Worm (Caenorhabditis elegans) whole organism, L4 larva: ENCODE results near the gene F01F1.11.

Experiments
- aly-2 ChIP-seq: sonication (generic microtip); optimal IDR thresholded peaks from 2 replicates; lab custom pipeline; 2018; ENCODE audit warnings: missing biosample characterization, missing genetic modification characterization
- ama-1 ChIP-seq: fragments of 150-350 bp; optimal IDR thresholded peaks from 2 replicates; lab custom pipeline; 2014; ENCODE audit warnings: inconsistent platforms, mixed read lengths
- daf-12 ChIP-seq: fragments of 150-350 bp; optimal IDR thresholded peaks from 2 replicates; lab custom pipeline; 2014; ENCODE audit warnings: missing biosample characterization, missing genetic modification reagents, missing genetic modification characterization
- egl-27 ChIP-seq: sonication (generic microtip); optimal IDR thresholded peaks from 3 replicates; lab custom pipeline; 2017; ENCODE audit warnings: missing biosample characterization, missing genetic modification reagents, missing genetic modification characterization
- nhr-111 ChIP-seq: fragments of 200-800 bp; sonication (Bioruptor generic); optimal IDR thresholded peaks from 2 replicates; lab custom pipeline; 2018; ENCODE audit warnings: mild to moderate bottlenecking, missing genetic modification characterization, missing compliant biosample characterization
- nhr-41 ChIP-seq: fragments of 200-800 bp; sonication (Bioruptor generic); IDR thresholded peaks from 2 replicates; pipeline ENCODE4 v1.3.6; 2022; ENCODE audit warnings: missing genetic modification reagents, missing genetic modification characterization, missing compliant biosample characterization
- zag-1 ChIP-seq: fragments of 150-350 bp; optimal IDR thresholded peaks from 2 replicates; lab custom pipeline; 2014; ENCODE audit warnings: missing biosample characterization, missing genetic modification characterization

- no peak for TF ChIP-seq nhr-41 (GFP tag; lab: Robert Waterston, UW)
- TF ChIP-seq ama-1 (lab: Kevin White, UChicago), result no peak
- no peak for TF ChIP-seq zag-1 (tag; lab: Kevin White, UChicago)
- TF ChIP-seq daf-12 (tag; lab: Kevin White, UChicago), result no peak
- TF ChIP-seq nhr-111, result no peak
- TF ChIP-seq aly-2 (tag; lab: Kevin White, UChicago), result no peak
- no peak for TF ChIP-seq egl-27 (tag; lab: Kevin White, UChicago)
These were observed 44.2 kb upstream of the F01F1.11 start for ce11 chrIII:5915926-5916325.
